Fruit fly (Drosophila melanogaster): Measurements from ENCODE around the gene CG12206.

DNA sequence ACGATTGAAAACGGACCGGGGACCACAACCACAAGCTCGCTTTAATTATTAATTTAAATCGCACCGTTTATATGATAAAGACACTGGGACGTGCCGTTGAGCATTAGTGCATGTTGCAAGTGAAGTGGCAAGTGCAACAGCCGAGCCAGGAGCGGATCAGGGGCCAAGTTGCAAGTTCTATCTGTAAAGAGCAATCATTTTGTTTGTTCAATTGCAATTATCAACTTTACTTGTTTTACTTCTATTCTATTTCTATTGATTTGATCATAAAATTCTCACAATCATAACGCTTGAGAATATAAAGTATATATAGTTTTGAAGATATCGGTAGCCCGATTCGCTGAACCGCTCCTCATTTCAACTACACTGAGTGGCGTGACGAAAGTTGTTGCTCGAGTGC, 38.1 kb downstream of the CG12206 start:
- TF ChIP-seq CG8301 (tag; optimal IDR thresholded peaks at IDR 0.05): peak; percentile 59
- TF ChIP-seq Snoo (tag; optimal IDR thresholded peaks at IDR 0.05): no peak
- peak; percentile 70 for TF ChIP-seq CG14655 (GFP tag; optimal IDR thresholded peaks at IDR 0.05)
- TF ChIP-seq CG17806 (tag; optimal IDR thresholded peaks at IDR 0.05): peak; percentile 56
- TF ChIP-seq CG9948 (tag; optimal IDR thresholded peaks at IDR 0.05): peak; percentile 49
- TF ChIP-seq Pif1B (GFP tag; optimal IDR thresholded peaks at IDR 0.05): peak; percentile 43
- TF ChIP-seq EcR (GFP tag; optimal IDR thresholded peaks at IDR 0.05): no peak
- TF ChIP-seq gl (tag; optimal IDR thresholded peaks at IDR 0.05): peak; percentile 8
- peak; percentile 61 for TF ChIP-seq CG8159 (tag; optimal IDR thresholded peaks at IDR 0.05)
- no peak for TF ChIP-seq CG12605 (GFP tag; IDR thresholded peaks at IDR 0.05)
- TF ChIP-seq CG32121 (GFP tag; IDR thresholded peaks at IDR 0.05): no peak
- peak; percentile 44 for TF ChIP-seq Pif1A (GFP tag; optimal IDR thresholded peaks at IDR 0.05)
